Fruit fly (Drosophila melanogaster): ENCODE data around the gene Rpp14b.

dm6 chr3R:30013909-30014308 is 41.8 kb upstream of the Rpp14b start:
- TF ChIP-seq CG8478 (optimal IDR thresholded peaks at IDR 0.05): no peak
- no peak for TF ChIP-seq CTCF (optimal IDR thresholded peaks at IDR 0.05)

All from S2 (cell line).